Worm (Caenorhabditis elegans): ENCODE data around the gene toe-1.

Gene toe-1

DNA sequence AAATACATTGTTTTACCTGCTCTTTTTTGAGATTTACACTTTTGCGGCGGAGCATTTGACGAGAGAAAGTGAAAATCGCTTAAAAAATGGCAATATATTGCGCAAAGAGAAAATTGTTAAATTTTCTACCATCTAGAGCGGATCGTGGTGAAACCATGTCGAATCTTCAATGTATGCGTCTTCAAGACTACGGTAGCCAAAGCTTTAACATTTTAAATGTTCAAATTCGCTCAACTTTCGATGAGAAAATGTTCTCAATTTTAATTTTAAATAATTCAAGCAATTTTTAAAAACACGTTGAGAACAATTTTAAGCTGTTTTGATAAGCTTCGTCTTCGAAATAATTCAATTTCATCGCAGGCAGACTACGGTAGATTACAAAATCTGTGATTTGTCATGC is 35.3 kb downstream of the toe-1 start:
- TF ChIP-seq madf-8 (GFP tag; conservative IDR thresholded peaks at IDR 0.05) = peak; percentile 73
- TF ChIP-seq nfyb-1 (GFP tag; IDR thresholded peaks at IDR 0.05) = no peak
- TF ChIP-seq lin-54 (GFP tag; optimal IDR thresholded peaks at IDR 0.05) = peak; percentile 27
- TF ChIP-seq Y79H2A.3 (GFP tag; conservative IDR thresholded peaks at IDR 0.05) = no peak
- TF ChIP-seq mxl-1 (tag; optimal IDR thresholded peaks at IDR 0.05) = no peak
- no peak for TF ChIP-seq mes-4 (tag; optimal IDR thresholded peaks at IDR 0.05)
- peak; percentile 40 for TF ChIP-seq efl-1 (GFP tag; optimal IDR thresholded peaks at IDR 0.05)
- peak; percentile 39; the same call in 1 of the 2 replicates for TF ChIP-seq dox-1 (GFP tag; IDR thresholded peaks at IDR 0.05)
- peak; percentile 99 for TF ChIP-seq lsl-1 (GFP tag; optimal IDR thresholded peaks at IDR 0.05)
- no peak for TF ChIP-seq madf-10 (tag; optimal IDR thresholded peaks at IDR 0.05)
- peak; percentile 56 for TF ChIP-seq ceh-91 (GFP tag; IDR thresholded peaks at IDR 0.05)
- TF ChIP-seq xnd-1 (tag; optimal IDR thresholded peaks at IDR 0.05) = peak; percentile 93
- TF ChIP-seq F33H1.4 (GFP tag; IDR thresholded peaks at IDR 0.05) = peak; percentile 91
- TF ChIP-seq madf-6 (GFP tag; IDR thresholded peaks at IDR 0.05) = peak; percentile 90
- TF ChIP-seq D2030.7 (GFP tag; IDR thresholded peaks at IDR 0.05) = peak; percentile 43; the same call in 1 of the 2 replicates
- no peak for TF ChIP-seq tlf-1 (GFP tag; optimal IDR thresholded peaks at IDR 0.05)

- TF ChIP-seq F57C9.4 (tag; optimal IDR thresholded peaks at IDR 0.05) = no peak
- TF ChIP-seq attf-6 (GFP tag; IDR thresholded peaks at IDR 0.05) = no peak
- TF ChIP-seq sea-2 (GFP tag; IDR thresholded peaks at IDR 0.05) = no peak
- no peak for TF ChIP-seq T26A5.8 (tag; optimal IDR thresholded peaks at IDR 0.05)
- TF ChIP-seq F55B11.4 (tag; optimal IDR thresholded peaks at IDR 0.05; ENCODE audit: borderline replicate concordance, insufficient read depth) = no peak
- TF ChIP-seq ets-4 (GFP tag; optimal IDR thresholded peaks at IDR 0.05) = no peak
- no peak for TF ChIP-seq F52B5.7 (tag; optimal IDR thresholded peaks at IDR 0.05)
- no peak for TF ChIP-seq unc-62 (GFP tag; optimal IDR thresholded peaks at IDR 0.05)
- no peak for TF ChIP-seq athp-1 (tag; optimal IDR thresholded peaks at IDR 0.05)
- no peak for TF ChIP-seq egl-44 (GFP tag; IDR thresholded peaks at IDR 0.05)
- TF ChIP-seq ztf-22 (GFP tag; optimal IDR thresholded peaks at IDR 0.05) = no peak
- TF ChIP-seq K11D2.4 (GFP tag; IDR thresholded peaks at IDR 0.05) = no peak
- no peak for TF ChIP-seq ztf-6 (GFP tag; IDR thresholded peaks at IDR 0.05)
- TF ChIP-seq chd-7 (tag; optimal IDR thresholded peaks at IDR 0.05) = no peak
- TF ChIP-seq him-1 (tag; optimal IDR thresholded peaks at IDR 0.05) = no peak
- no peak for TF ChIP-seq K12H6.12 (tag; optimal IDR thresholded peaks at IDR 0.05)
- TF ChIP-seq die-1 (tag; optimal IDR thresholded peaks at IDR 0.05) = no peak
- no peak for TF ChIP-seq Y67H2A.10 (GFP tag; conservative IDR thresholded peaks at IDR 0.05)
These were observed 35.9 kb downstream of the toe-1 start, which contains the start of the genes T12C9.7 and vps-18 for ce11 chrII:4460851-4461250. T12C9.7 (minus strand) TSS chrII:4460951. vps-18 (plus strand) TSS chrII:4461130.

DNA sequence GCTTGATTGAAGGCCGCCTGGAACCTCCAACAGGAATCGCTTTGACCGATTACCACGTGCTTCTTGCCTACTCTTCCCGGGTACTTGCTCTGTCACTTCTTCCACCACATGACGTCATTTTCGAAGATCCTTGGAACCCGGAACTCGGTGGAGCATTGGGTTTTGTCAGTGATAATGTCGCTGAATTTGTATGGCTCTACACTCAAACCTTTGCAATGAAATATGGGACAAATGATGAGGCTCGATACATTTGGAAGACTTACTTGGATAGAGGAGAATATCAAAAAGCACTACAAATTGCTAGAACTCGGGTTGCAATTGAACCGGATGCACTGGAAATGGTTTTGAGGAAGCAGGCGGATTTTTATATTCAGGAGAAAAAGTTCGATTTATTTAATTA is 37.9 kb downstream of the toe-1 start:
- no peak for TF ChIP-seq zim-3 (tag; optimal IDR thresholded peaks at IDR 0.05)

ce11 chrII:4467869-4468268 is 42.9 kb downstream of the toe-1 start, which contains the start of gene W06B4.2:
W06B4.2 (plus strand) TSS chrII:4468169.
- TF ChIP-seq mxl-1 (tag; optimal IDR thresholded peaks at IDR 0.05) (no peak), hmg-20 (GFP tag; IDR thresholded peaks at IDR 0.05) (no peak), ceh-91 (GFP tag; IDR thresholded peaks at IDR 0.05) (no peak), gei-17 (GFP tag; optimal IDR thresholded peaks at IDR 0.05) (no peak), lsl-1 (GFP tag; optimal IDR thresholded peaks at IDR 0.05) (no peak), ccch-3 (GFP tag; optimal IDR thresholded peaks at IDR 0.05) (no peak), D2030.7 (GFP tag; IDR thresholded peaks at IDR 0.05) (no peak), hrde-1 (tag; optimal IDR thresholded peaks at IDR 0.05; ENCODE audit: borderline replicate concordance) (no peak)

All from whole organism, young adult.